Fruit fly (Drosophila melanogaster) whole organism, pupa: Measurements from ENCODE around the gene CG5535.
A peak's percentile ranks its signal among the peaks of the same experiment; 100 is the strongest.
"Not testable (repeated sequence)": the region's sequence is repeated elsewhere in the genome, so short reads cannot be mapped to it uniquely, and the experiment has no call there.

Source experiments
- CG10348 ChIP-seq: fragments of 200-800 bp; sonication (Bioruptor generic); IDR thresholded peaks from 2 replicates; pipeline ENCODE4 v1.3.6; 2022; ENCODE audit warnings: missing biosample characterization, missing genetic modification characterization
- CG12605 ChIP-seq: fragments of 200-800 bp; sonication (Bioruptor generic); IDR thresholded peaks from 2 replicates; pipeline ENCODE4 v1.3.6; 2022; ENCODE audit warnings: missing biosample characterization, missing genetic modification characterization
- CG13204 ChIP-seq: fragments of 200-800 bp; sonication (Bioruptor generic); optimal IDR thresholded peaks from 2 replicates; lab custom pipeline; 2018; ENCODE audit warnings: missing biosample characterization, mild to moderate bottlenecking, missing genetic modification characterization, moderate library complexity
- CG14655 ChIP-seq: fragments of 200-800 bp; sonication (Bioruptor generic); optimal IDR thresholded peaks from 3 replicates; lab custom pipeline; 2017; ENCODE audit warnings: mild to moderate bottlenecking, missing biosample characterization, missing genetic modification reagents, missing genetic modification characterization
- CG15710 ChIP-seq: fragments of 200-800 bp; sonication (Bioruptor generic); optimal IDR thresholded peaks from 2 replicates; lab custom pipeline; 2018; ENCODE audit warnings: missing biosample characterization, mild to moderate bottlenecking, missing genetic modification characterization, moderate library complexity
- CG17806 ChIP-seq: fragments of 200-800 bp; sonication (Bioruptor generic); optimal IDR thresholded peaks from 2 replicates; lab custom pipeline; 2018; ENCODE audit warnings: missing biosample characterization, mild to moderate bottlenecking, missing genetic modification characterization, moderate library complexity
- CG32121 ChIP-seq: fragments of 200-800 bp; sonication (Bioruptor generic); IDR thresholded peaks from 2 replicates; pipeline ENCODE4 v1.3.6; 2022; ENCODE audit warnings: missing biosample characterization, missing genetic modification characterization
- CG34367 ChIP-seq: fragments of 200-800 bp; sonication (Bioruptor generic); optimal IDR thresholded peaks from 2 replicates; lab custom pipeline; 2018; ENCODE audit warnings: missing biosample characterization, mild to moderate bottlenecking, missing genetic modification characterization
- CG4496 ChIP-seq: fragments of 200-800 bp; sonication (Bioruptor generic); IDR thresholded peaks from 3 replicates; pipeline ENCODE4 v1.3.6; 2022; ENCODE audit warnings: missing biosample characterization, missing genetic modification characterization
- CG8159 ChIP-seq: fragments of 200-800 bp; sonication (Bioruptor generic); optimal IDR thresholded peaks from 3 replicates; lab custom pipeline; 2018; ENCODE audit warnings: missing biosample characterization, mild to moderate bottlenecking, missing genetic modification characterization, moderate library complexity
- CG8301 ChIP-seq: fragments of 200-800 bp; sonication (Bioruptor generic); optimal IDR thresholded peaks from 2 replicates; lab custom pipeline; 2018; ENCODE audit warnings: missing biosample characterization, mild to moderate bottlenecking, missing genetic modification characterization
- CG9948 ChIP-seq: fragments of 200-800 bp; sonication (Bioruptor generic); optimal IDR thresholded peaks from 2 replicates; lab custom pipeline; 2018; ENCODE audit warnings: missing biosample characterization, mild to moderate bottlenecking, missing genetic modification characterization, moderate library complexity
- D1 ChIP-seq: fragments of 200-800 bp; sonication (Bioruptor generic); optimal IDR thresholded peaks from 2 replicates; lab custom pipeline; 2018; ENCODE audit warnings: missing biosample characterization, mild to moderate bottlenecking, missing genetic modification characterization, moderate library complexity
- EcR ChIP-seq: fragments of 200-800 bp; sonication (Bioruptor generic); optimal IDR thresholded peaks from 3 replicates; lab custom pipeline; 2019; ENCODE audit warnings: missing biosample characterization, missing genetic modification characterization, mild to moderate bottlenecking, moderate library complexity, missing genetic modification reagents
- Ets98B ChIP-seq: fragments of 200-800 bp; sonication (Bioruptor generic); IDR thresholded peaks from 2 replicates; pipeline ENCODE4 v1.3.6; 2022; ENCODE audit warnings: missing biosample characterization, missing genetic modification characterization
- Pif1A ChIP-seq: fragments of 200-800 bp; sonication (Bioruptor generic); optimal IDR thresholded peaks from 3 replicates; lab custom pipeline; 2016; ENCODE audit warnings: missing biosample characterization, missing genetic modification characterization
- Pif1B ChIP-seq: fragments of 200-800 bp; sonication (Bioruptor generic); optimal IDR thresholded peaks from 3 replicates; lab custom pipeline; 2016; ENCODE audit warnings: missing biosample characterization, missing genetic modification characterization
- Snoo ChIP-seq: fragments of 200-800 bp; sonication (Bioruptor generic); optimal IDR thresholded peaks from 3 replicates; lab custom pipeline; 2017; ENCODE audit warnings: missing biosample characterization, mild to moderate bottlenecking, missing genetic modification characterization, inconsistent platforms
- fd96Ca ChIP-seq: fragments of 200-800 bp; sonication (Bioruptor generic); IDR thresholded peaks from 3 replicates; pipeline ENCODE4 v1.3.6; 2022; ENCODE audit warnings: missing biosample characterization, missing genetic modification characterization
- gl ChIP-seq: fragments of 200-800 bp; sonication (Bioruptor generic); optimal IDR thresholded peaks from 2 replicates; lab custom pipeline; 2018; ENCODE audit warnings: missing biosample characterization, mild to moderate bottlenecking, missing genetic modification characterization
- rn ChIP-seq: fragments of 200-800 bp; sonication (Bioruptor generic); IDR thresholded peaks from 2 replicates; pipeline ENCODE4 v1.3.6; 2022; ENCODE audit warnings: missing biosample characterization, missing genetic modification characterization

The CG5535 gene

DNA sequence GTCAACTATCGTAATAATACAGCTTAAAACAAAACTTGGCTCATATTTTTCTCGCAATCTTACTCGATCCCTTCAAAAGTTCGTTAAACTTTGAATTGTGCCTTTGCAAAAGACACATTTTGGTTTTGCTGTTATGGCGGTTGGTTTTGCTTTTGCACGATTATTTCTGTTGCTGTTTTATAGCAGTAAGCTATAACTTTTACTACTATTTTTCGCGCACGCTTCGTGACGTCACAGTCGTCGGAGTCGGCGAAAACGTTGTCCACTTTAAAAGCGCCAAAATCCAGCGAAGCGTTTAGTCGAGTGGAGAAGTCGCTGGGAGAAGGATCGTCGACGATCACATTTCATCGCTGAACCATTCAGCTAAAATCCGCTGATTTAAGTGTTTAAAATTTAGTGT is 30.8 kb upstream of the CG5535 start, which contains the start of gene CG7402:
TSS of gene CG7402 (plus strand) at position 313 of the 400 bp plus-strand sequence.
- TF ChIP-seq Pif1A (GFP tag; lab: Kevin White, UChicago) (no peak), Ets98B (no peak), CG14655 (no peak), CG15710 (tag; lab: Kevin White, UChicago) (no peak), CG8301 (tag; lab: Kevin White, UChicago) (no peak), EcR (peak; percentile 62), CG4496 (GFP tag; lab: Robert Waterston, UW) (peak; percentile 53; the same call in 1 of the 3 replicates), rn (GFP tag; lab: Robert Waterston, UW) (no peak)

- TF ChIP-seq EcR (no peak), D1 (no peak), rn (GFP tag; lab: Robert Waterston, UW) (no peak), CG32121 (GFP tag; lab: Robert Waterston, UW) (no peak), CG34367 (tag; lab: Kevin White, UChicago) (no peak), CG15710 (tag; lab: Kevin White, UChicago) (no peak), Snoo (tag; lab: Kevin White, UChicago) (no peak), CG10348 (no peak), CG13204 (GFP tag; lab: Kevin White, UChicago) (no peak), CG17806 (tag; lab: Kevin White, UChicago) (no peak), CG8301 (tag; lab: Kevin White, UChicago) (no peak), Ets98B (no peak), CG9948 (tag; lab: Kevin White, UChicago) (no peak), Pif1B (GFP tag; lab: Kevin White, UChicago) (no peak), CG14655 (no peak), fd96Ca (no peak), CG4496 (GFP tag; lab: Robert Waterston, UW) (no peak), Pif1A (GFP tag; lab: Kevin White, UChicago) (no peak), CG12605 (no peak)
- TF ChIP-seq, all 21 proteins: peak for 0
Measured at dm6 chr3L:17886545-17886944, 30.0 kb upstream of the CG5535 start, which contains the start of gene CG16775. Gene CG16775, minus strand, starts transcription at chr3L:17886645.

- TF ChIP-seq gl (tag; lab: Kevin White, UChicago), result no peak
- no peak for TF ChIP-seq CG12605
- TF ChIP-seq Pif1A (GFP tag; lab: Kevin White, UChicago), result no peak
- no peak for TF ChIP-seq CG8159 (tag; lab: Kevin White, UChicago)
- no peak for TF ChIP-seq CG13204 (GFP tag; lab: Kevin White, UChicago)
- TF ChIP-seq CG17806 (tag; lab: Kevin White, UChicago), result no peak
- no peak for TF ChIP-seq D1
- no peak for TF ChIP-seq Ets98B
- TF ChIP-seq fd96Ca, result no peak
- no peak for TF ChIP-seq CG32121 (GFP tag; lab: Robert Waterston, UW)
- TF ChIP-seq CG10348, result no peak
- no peak for TF ChIP-seq CG15710 (tag; lab: Kevin White, UChicago)
- no peak for TF ChIP-seq CG9948 (tag; lab: Kevin White, UChicago)
- TF ChIP-seq Snoo (tag; lab: Kevin White, UChicago), result no peak
- no peak for TF ChIP-seq Pif1B (GFP tag; lab: Kevin White, UChicago)
- no peak for TF ChIP-seq CG4496 (GFP tag; lab: Robert Waterston, UW)
- no peak for TF ChIP-seq CG34367 (tag; lab: Kevin White, UChicago)
Measured at dm6 chr3L:17884276-17884675, 27.7 kb upstream of the CG5535 start, which contains the start of gene CG5506. Gene CG5506, minus strand, starts transcription at chr3L:17884376.

DNA sequence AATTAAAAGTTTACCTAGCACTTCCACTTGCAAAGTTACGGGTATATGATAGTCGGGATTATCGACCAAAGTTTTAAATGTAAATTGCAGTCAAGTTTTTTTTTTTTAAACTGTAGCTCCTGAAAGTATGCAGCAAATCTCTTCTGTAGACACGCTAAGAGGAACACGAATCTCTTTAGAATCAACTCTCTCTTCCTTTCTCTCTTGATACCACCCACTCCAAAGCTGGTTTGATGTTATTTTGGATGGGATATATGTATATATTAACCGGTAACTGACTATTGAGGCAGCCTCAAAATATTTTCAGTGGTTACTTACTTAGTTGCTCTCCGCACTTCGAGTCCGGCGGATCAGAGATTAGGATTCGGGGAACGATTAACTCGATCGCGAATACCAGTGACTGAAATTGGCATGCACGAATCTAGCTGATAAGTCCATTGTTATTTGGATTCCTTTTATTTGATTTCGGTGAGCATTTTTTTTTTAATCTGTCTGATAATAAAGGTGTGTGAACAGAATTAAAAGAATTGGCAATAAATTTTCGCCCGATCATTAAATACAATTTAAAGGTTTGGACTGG is 22.3 kb upstream of the CG5535 start, which contains the start of gene CG7408:
TSS of gene CG7408 (plus strand) at position 316 of the 580 bp plus-strand sequence.
- TF ChIP-seq D1, result peak; percentile 55
- no peak for TF ChIP-seq CG9948 (tag; lab: Kevin White, UChicago)

- not testable (repeated sequence) for TF ChIP-seq gl (tag; lab: Kevin White, UChicago); CG8159 (tag; lab: Kevin White, UChicago); Pif1A (GFP tag; lab: Kevin White, UChicago)
- TF ChIP-seq, all 21 proteins: peak for 0; not testable (repeated sequence) for 21
Measured at dm6 chr3L:17858174-17858573, 1.6 kb upstream of the CG5535 start, which contains the start of gene CG34002. Gene CG34002, plus strand, starts transcription at chr3L:17858474.

DNA sequence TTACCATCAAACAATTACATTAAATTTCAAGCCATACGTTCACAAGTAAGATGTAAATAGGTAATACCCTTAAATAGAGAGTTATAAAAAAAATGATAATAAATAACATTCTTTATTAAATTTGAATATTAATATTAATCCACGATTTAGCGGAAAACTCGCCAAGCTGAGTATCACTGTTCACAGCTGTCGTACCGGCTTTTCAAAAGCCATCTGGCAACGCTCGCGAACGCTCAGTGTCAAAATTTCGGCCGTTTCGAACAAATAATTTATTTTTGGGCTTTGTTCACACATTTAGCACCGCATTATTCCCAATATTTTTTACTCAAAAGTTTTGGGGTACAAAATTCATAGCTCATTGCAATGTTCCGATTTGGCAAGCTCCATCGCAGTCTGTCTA is 7.1 kb downstream of the CG5535 start, which contains the start of gene TrpRS-m:
TSS of gene TrpRS-m (plus strand) at position 211 of the 400 bp plus-strand sequence.
- TF ChIP-seq CG9948 (tag; lab: Kevin White, UChicago) (no peak), D1 (peak; percentile 53), CG32121 (GFP tag; lab: Robert Waterston, UW) (no peak)
- TF ChIP-seq, all 21 proteins: peak for 1

- TF ChIP-seq CG13204 (GFP tag; lab: Kevin White, UChicago) (no peak), CG4496 (GFP tag; lab: Robert Waterston, UW) (0 out of 3 replicates have a peak, but pooled peaks have one; percentile 27)
Measured at dm6 chr3L:17846982-17847355, 9.6 kb downstream of the CG5535 start.
